Fruit fly (Drosophila melanogaster): ENCODE data around the gene Myo61F.

Myo61F gene

dm6 chr3L:1349397-1349796 lies 31.1 kb downstream of the Myo61F start (continued):
- 0 out of 3 replicates have a peak, but pooled peaks have one; percentile 12 for TF ChIP-seq HLH4C (GFP tag; IDR thresholded peaks at IDR 0.05; ENCODE audit: partially characterized antibody)
- TF ChIP-seq chn (GFP tag; optimal IDR thresholded peaks at IDR 0.05): no peak
- peak; percentile 15 for TF ChIP-seq CG15514 (GFP tag; optimal IDR thresholded peaks at IDR 0.05)
- peak; percentile 88 for TF ChIP-seq z (GFP tag; IDR thresholded peaks at IDR 0.05)
- no peak for TF ChIP-seq Oaz (GFP tag; IDR thresholded peaks at IDR 0.05)
- no peak for TF ChIP-seq CG14667 (GFP tag; IDR thresholded peaks at IDR 0.05)
- 0 out of 3 replicates have a peak, but pooled peaks have one; percentile 2 for TF ChIP-seq ase (GFP tag; IDR thresholded peaks at IDR 0.05)
- TF ChIP-seq cato (GFP tag; optimal IDR thresholded peaks at IDR 0.05; ENCODE audit: borderline replicate concordance): no peak

- TF ChIP-seq CG6689 (GFP tag; IDR thresholded peaks at IDR 0.05): peak; percentile 29; the same call in 1 of the 2 replicates
- peak; percentile 54 for TF ChIP-seq lilli (GFP tag; optimal IDR thresholded peaks at IDR 0.05)
- peak; percentile 15 for TF ChIP-seq Chrac-16 (GFP tag; optimal IDR thresholded peaks at IDR 0.05)
- peak; percentile 19 for TF ChIP-seq bcd (GFP tag; optimal IDR thresholded peaks at IDR 0.05)
- TF ChIP-seq CG31441 (GFP tag; IDR thresholded peaks at IDR 0.05): peak; percentile 54; the same call in 1 of the 2 replicates
- no peak for TF ChIP-seq ase (GFP tag; IDR thresholded peaks at IDR 0.05)
- TF ChIP-seq CG15073 (GFP tag; optimal IDR thresholded peaks at IDR 0.05): no peak
- TF ChIP-seq CG6791 (GFP tag; IDR thresholded peaks at IDR 0.05; ENCODE audit: partially characterized antibody): peak; percentile 98
- no peak for TF ChIP-seq CG4707 (GFP tag; optimal IDR thresholded peaks at IDR 0.05)
- peak; percentile 35 for TF ChIP-seq pum (GFP tag; optimal IDR thresholded peaks at IDR 0.05)
- peak; percentile 98 for TF ChIP-seq CG14860 (GFP tag; IDR thresholded peaks at IDR 0.05; ENCODE audit: partially characterized antibody)
- TF ChIP-seq D (optimal IDR thresholded peaks at IDR 0.05): no peak
- no peak for TF ChIP-seq D (GFP tag; optimal IDR thresholded peaks at IDR 0.05)
- no peak for TF ChIP-seq grn (GFP tag; optimal IDR thresholded peaks at IDR 0.05)
- TF ChIP-seq exex (tag; optimal IDR thresholded peaks at IDR 0.05): no peak
- TF ChIP-seq knrl (GFP tag; IDR thresholded peaks at IDR 0.05; ENCODE audit: partially characterized antibody): peak; percentile 98
- TF ChIP-seq CG13424 (tag; optimal IDR thresholded peaks at IDR 0.05): peak; percentile 43
- no peak for TF ChIP-seq mirr (GFP tag; optimal IDR thresholded peaks at IDR 0.05)
- 0 out of 2 replicates have a peak, but pooled peaks have one; percentile 48 for TF ChIP-seq Rfx (GFP tag; IDR thresholded peaks at IDR 0.05)
- TF ChIP-seq CG15601 (tag; optimal IDR thresholded peaks at IDR 0.05): peak; percentile 7
- TF ChIP-seq cato (GFP tag; optimal IDR thresholded peaks at IDR 0.05; ENCODE audit: borderline replicate concordance): peak; percentile 4
- peak; percentile 69 for TF ChIP-seq CG15514 (GFP tag; optimal IDR thresholded peaks at IDR 0.05)
- TF ChIP-seq CG3281 (GFP tag; optimal IDR thresholded peaks at IDR 0.05): peak; percentile 4
- TF ChIP-seq Hr3 (GFP tag; optimal IDR thresholded peaks at IDR 0.05): peak; percentile 51
- peak; percentile 45 for TF ChIP-seq Dek (tag; optimal IDR thresholded peaks at IDR 0.05)
- TF ChIP-seq CG15269 (tag; optimal IDR thresholded peaks at IDR 0.05): peak; percentile 38
- TF ChIP-seq ttk (GFP tag; IDR thresholded peaks at IDR 0.05): no peak
- peak; percentile 11 for TF ChIP-seq CG4820 (GFP tag; optimal IDR thresholded peaks at IDR 0.05)
- no peak for TF ChIP-seq CG32772 (GFP tag; IDR thresholded peaks at IDR 0.05)
- TF ChIP-seq Nf-YA (GFP tag; IDR thresholded peaks at IDR 0.05): no peak
- peak; percentile 99 for TF ChIP-seq inv (GFP tag; IDR thresholded peaks at IDR 0.05; ENCODE audit: partially characterized antibody)
- TF ChIP-seq CG8388 (GFP tag; optimal IDR thresholded peaks at IDR 0.05): no peak
- TF ChIP-seq CG13296 (GFP tag; optimal IDR thresholded peaks at IDR 0.05): peak; percentile 22
- peak; percentile 62 for TF ChIP-seq gem (tag; optimal IDR thresholded peaks at IDR 0.05)
- TF ChIP-seq amos (GFP tag; IDR thresholded peaks at IDR 0.05; ENCODE audit: partially characterized antibody): peak; percentile 99
- peak; percentile 22 for TF ChIP-seq CG12155 (GFP tag; optimal IDR thresholded peaks at IDR 0.05)
- TF ChIP-seq CG10209 (GFP tag; optimal IDR thresholded peaks at IDR 0.05): peak; percentile 1
- TF ChIP-seq CG8478 (optimal IDR thresholded peaks at IDR 0.05): peak; percentile 94
- peak; percentile 46 for TF ChIP-seq Hmr (GFP tag; optimal IDR thresholded peaks at IDR 0.05)
- TF ChIP-seq CG13287 (GFP tag; IDR thresholded peaks at IDR 0.05; ENCODE audit: partially characterized antibody): peak; percentile 98
Observed at dm6 chr3L:1349942-1350923, 32.0 kb downstream of the Myo61F start.

All from whole organism, embryonic.